Worm (Caenorhabditis elegans) whole organism, mixed stage, embryonic: ENCODE results near the gene R53.8.

Experiments
- M03D4.4 ChIP-seq: sonication (generic microtip); optimal IDR thresholded peaks from 2 replicates; lab custom pipeline; 2017; ENCODE audit warnings: mild to moderate bottlenecking, missing genetic modification characterization, missing compliant biosample characterization
- bed-3 ChIP-seq: fragments of 200-800 bp; sonication (Bioruptor generic); optimal IDR thresholded peaks from 3 replicates; lab custom pipeline; 2018; ENCODE audit warnings: mild to moderate bottlenecking, missing genetic modification characterization, moderate library complexity, missing compliant biosample characterization
- blmp-1 ChIP-seq: fragments of 150-350 bp; optimal IDR thresholded peaks from 2 replicates; lab custom pipeline; 2014; ENCODE audit warnings: missing biosample characterization, missing genetic modification characterization
- ceh-39 ChIP-seq: fragments of 150-350 bp; optimal IDR thresholded peaks from 2 replicates; lab custom pipeline; 2014; ENCODE audit warnings: missing biosample characterization, missing genetic modification characterization
- ceh-43 ChIP-seq: fragments of 200-800 bp; sonication (Bioruptor generic); optimal IDR thresholded peaks from 2 replicates; lab custom pipeline; 2018; ENCODE audit warnings: mild to moderate bottlenecking, missing genetic modification characterization, moderate library complexity, missing compliant biosample characterization
- ceh-83 ChIP-seq: fragments of 200-800 bp; sonication (Bioruptor generic); optimal IDR thresholded peaks from 2 replicates; lab custom pipeline; 2018; ENCODE audit warnings: mild to moderate bottlenecking, missing genetic modification characterization, missing compliant biosample characterization
- cnd-1 ChIP-seq: fragments of 200-800 bp; sonication (Bioruptor generic); optimal IDR thresholded peaks from 2 replicates; lab custom pipeline; 2018; ENCODE audit warnings: mild to moderate bottlenecking, missing genetic modification characterization, missing compliant biosample characterization
- drap-1 ChIP-seq: fragments of 200-800 bp; sonication (Bioruptor generic); optimal IDR thresholded peaks from 3 replicates; lab custom pipeline; 2018; ENCODE audit warnings: mild to moderate bottlenecking, missing genetic modification characterization, missing compliant biosample characterization
- elt-1 ChIP-seq: sonication (generic microtip); optimal IDR thresholded peaks from 2 replicates; lab custom pipeline; 2017; ENCODE audit warnings: missing genetic modification characterization, mild to moderate bottlenecking, missing compliant biosample characterization, antibody characterized with exemption, moderate library complexity, borderline replicate concordance; ENCODE audit not compliant: insufficient read depth
- elt-3 ChIP-seq: fragments of 150-350 bp; optimal IDR thresholded peaks from 2 replicates; lab custom pipeline; 2014; ENCODE audit warnings: missing biosample characterization, missing genetic modification characterization
- flh-1 ChIP-seq: fragments of 200-800 bp; sonication (Bioruptor generic); optimal IDR thresholded peaks from 2 replicates; lab custom pipeline; 2018; ENCODE audit warnings: mild to moderate bottlenecking, missing genetic modification characterization, moderate library complexity, missing compliant biosample characterization
- lin-13 ChIP-seq: fragments of 150-350 bp; optimal IDR thresholded peaks from 2 replicates; lab custom pipeline; 2014; ENCODE audit warnings: missing biosample characterization, missing genetic modification characterization
- lin-32 ChIP-seq: fragments of 200-800 bp; sonication (Bioruptor generic); optimal IDR thresholded peaks from 2 replicates; lab custom pipeline; 2018; ENCODE audit warnings: mild to moderate bottlenecking, missing genetic modification characterization, missing compliant biosample characterization
- lsy-2 ChIP-seq: fragments of 150-350 bp; optimal IDR thresholded peaks from 2 replicates; lab custom pipeline; 2014; ENCODE audit warnings: missing biosample characterization, missing genetic modification characterization
- mab-5 ChIP-seq: fragments of 150-350 bp; optimal IDR thresholded peaks from 2 replicates; lab custom pipeline; 2014; ENCODE audit warnings: missing biosample characterization, missing genetic modification characterization
- nhr-12 ChIP-seq: fragments of 150-350 bp; optimal IDR thresholded peaks from 2 replicates; lab custom pipeline; 2014; ENCODE audit warnings: missing biosample characterization, missing genetic modification characterization
- nhr-2 ChIP-seq: fragments of 150-350 bp; optimal IDR thresholded peaks from 2 replicates; lab custom pipeline; 2014; ENCODE audit warnings: missing biosample characterization, missing genetic modification characterization
- nhr-237 ChIP-seq: fragments of 150-350 bp; optimal IDR thresholded peaks from 2 replicates; lab custom pipeline; 2014; ENCODE audit warnings: missing biosample characterization, missing genetic modification characterization
- nhr-28 ChIP-seq: fragments of 150-350 bp; optimal IDR thresholded peaks from 2 replicates; lab custom pipeline; 2014; ENCODE audit warnings: missing biosample characterization, missing genetic modification characterization
- nhr-76 ChIP-seq: sonication (generic microtip); optimal IDR thresholded peaks from 2 replicates; lab custom pipeline; 2017; ENCODE audit warnings: missing biosample characterization, missing genetic modification characterization
- pha-4 ChIP-seq: fragments of 150-350 bp; optimal IDR thresholded peaks from 2 replicates; lab custom pipeline; 2018; ENCODE audit warnings: missing biosample characterization, missing genetic modification reagents, missing genetic modification characterization
- sem-2 ChIP-seq: fragments of 200-800 bp; sonication (Bioruptor generic); optimal IDR thresholded peaks from 2 replicates; lab custom pipeline; 2018; ENCODE audit warnings: mild to moderate bottlenecking, missing genetic modification characterization, missing compliant biosample characterization
- snpc-4 ChIP-seq: fragments of 150-350 bp; optimal IDR thresholded peaks from 2 replicates; lab custom pipeline; 2014; ENCODE audit warnings: missing biosample characterization, missing genetic modification characterization
- tbx-8 ChIP-seq: fragments of 200-800 bp; sonication (Bioruptor generic); optimal IDR thresholded peaks from 2 replicates; lab custom pipeline; 2018; ENCODE audit warnings: mild to moderate bottlenecking, missing genetic modification characterization, moderate library complexity, missing compliant biosample characterization
- unc-120 ChIP-seq: sonication (generic microtip); optimal IDR thresholded peaks from 2 replicates; lab custom pipeline; 2017; ENCODE audit warnings: missing genetic modification characterization, missing compliant biosample characterization; ENCODE audit not compliant: poor library complexity, severe bottlenecking
- unc-39 ChIP-seq: fragments of 150-350 bp; optimal IDR thresholded peaks from 2 replicates; lab custom pipeline; 2014; ENCODE audit warnings: missing biosample characterization, missing genetic modification characterization
- unc-62 ChIP-seq: fragments of 150-350 bp; optimal IDR thresholded peaks from 2 replicates; lab custom pipeline; 2014; ENCODE audit warnings: missing biosample characterization, missing genetic modification reagents, missing genetic modification characterization
- zip-8 ChIP-seq: fragments of 150-350 bp; optimal IDR thresholded peaks from 2 replicates; lab custom pipeline; 2014; ENCODE audit warnings: missing biosample characterization, missing genetic modification characterization
- ztf-11 ChIP-seq: fragments of 150-350 bp; optimal IDR thresholded peaks from 2 replicates; lab custom pipeline; 2014; ENCODE audit warnings: missing biosample characterization, missing genetic modification characterization

R53.8 gene

DNA sequence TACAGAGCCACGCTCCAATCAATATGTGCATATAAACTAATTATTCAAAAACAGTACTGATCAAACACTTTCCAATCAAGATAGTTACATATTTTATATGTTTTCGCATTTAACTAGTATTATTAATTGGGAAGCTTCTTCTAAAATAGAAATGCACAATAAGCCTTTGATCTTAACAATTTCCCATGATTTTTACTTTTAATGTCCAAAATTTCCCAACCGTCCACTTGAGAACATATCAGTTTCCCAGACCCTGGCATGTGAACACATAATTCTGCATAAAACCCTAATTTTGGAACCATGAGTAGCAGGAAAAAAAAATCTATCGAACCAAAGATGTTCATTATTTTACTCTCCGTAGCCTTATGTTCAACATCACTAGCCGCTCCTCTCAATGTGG is at the start of gene R53.8:
Gene R53.8 (plus strand): TSS at position 301 of the 400 bp plus-strand sequence.
- TF ChIP-seq elt-1 (no peak), flh-1 (GFP tag; lab: Kevin White, UChicago) (no peak), mab-5 (tag; lab: Kevin White, UChicago) (no peak), sem-2 (GFP tag; lab: Kevin White, UChicago) (no peak), cnd-1 (tag; lab: Kevin White, UChicago) (no peak), bed-3 (GFP tag; lab: Kevin White, UChicago) (no peak), drap-1 (GFP tag; lab: Kevin White, UChicago) (no peak), zip-8 (tag; lab: Kevin White, UChicago) (no peak), lsy-2 (tag; lab: Kevin White, UChicago) (no peak), nhr-76 (no peak), elt-3 (tag; lab: Kevin White, UChicago) (no peak), lin-32 (no peak), pha-4 (tag; lab: Kevin White, UChicago) (no peak), nhr-2 (tag; lab: Kevin White, UChicago) (no peak), M03D4.4 (no peak), ceh-39 (no peak), nhr-237 (tag; lab: Kevin White, UChicago) (no peak)

DNA sequence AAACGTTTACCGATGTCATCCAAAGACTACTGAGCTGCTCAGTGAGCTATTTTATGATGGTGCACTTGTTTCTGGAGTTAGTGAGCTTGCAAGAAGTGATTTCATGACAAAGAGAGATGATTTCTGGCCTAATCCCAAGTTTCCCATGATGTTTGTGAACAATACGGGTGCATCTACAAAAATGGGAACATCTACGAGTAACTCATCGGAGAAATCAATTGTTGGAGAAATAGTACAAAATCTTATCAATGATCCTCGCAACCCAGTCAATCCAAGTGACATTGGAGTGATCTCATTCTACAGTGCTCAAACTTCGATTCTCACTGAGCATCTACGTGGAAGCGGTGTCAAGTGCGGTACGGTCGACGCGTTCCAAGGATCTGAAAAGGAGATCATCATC is 48.0 kb upstream of the R53.8 start:
- TF ChIP-seq unc-39 (tag; lab: Kevin White, UChicago), result no peak

DNA sequence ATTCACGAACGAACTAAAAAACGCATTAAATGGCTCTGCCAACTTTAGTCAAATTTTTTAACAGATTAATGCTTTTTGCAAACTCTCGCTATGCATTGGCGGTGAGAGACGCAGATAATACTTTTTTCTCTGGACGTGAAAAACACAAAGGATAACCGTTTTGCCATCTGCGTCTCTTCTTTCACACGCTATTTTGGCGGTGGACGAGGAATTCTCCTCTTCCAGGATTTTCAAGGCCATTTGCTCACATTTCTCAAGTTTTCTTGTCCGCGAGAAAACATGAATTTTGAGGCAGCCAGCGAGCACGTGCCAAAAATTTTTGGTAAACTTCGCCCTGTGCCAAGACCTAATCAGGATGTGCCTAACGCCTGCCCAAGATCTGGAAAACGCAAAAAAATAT is 45.5 kb upstream of the R53.8 start:
- TF ChIP-seq elt-3 (tag; lab: Kevin White, UChicago) (no peak), elt-1 (no peak), ceh-43 (no peak), nhr-237 (tag; lab: Kevin White, UChicago) (no peak), nhr-12 (tag; lab: Kevin White, UChicago) (no peak)

DNA sequence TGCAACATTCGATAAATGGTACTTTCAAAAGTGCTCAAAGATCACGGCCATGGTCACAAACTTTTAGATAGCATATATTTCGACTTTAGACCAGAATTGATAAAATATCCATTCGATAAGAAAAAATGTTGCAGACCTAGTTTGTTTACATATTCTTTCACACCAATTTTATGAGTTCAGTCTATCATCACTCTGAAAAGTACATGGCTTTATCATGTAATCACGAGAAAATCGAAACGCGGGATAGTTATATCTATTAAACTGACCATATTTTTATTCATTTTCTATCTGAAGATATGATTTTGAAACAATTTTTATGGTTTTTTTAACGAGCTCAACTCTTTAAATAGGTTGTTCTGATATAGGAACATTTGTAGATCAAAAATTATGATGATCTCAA is 45.0 kb upstream of the R53.8 start, which contains the start of gene pho-11:
Gene pho-11 (plus strand): TSS at position 374 of the 400 bp plus-strand sequence.
- TF ChIP-seq nhr-28 (tag; lab: Kevin White, UChicago) (no peak), nhr-76 (no peak), flh-1 (GFP tag; lab: Kevin White, UChicago) (no peak), snpc-4 (tag; lab: Kevin White, UChicago) (no peak), unc-120 (tag; lab: Kevin White, UChicago) (no peak), lin-32 (no peak), pha-4 (tag; lab: Kevin White, UChicago) (no peak), lin-13 (no peak), nhr-12 (tag; lab: Kevin White, UChicago) (no peak), M03D4.4 (no peak), blmp-1 (no peak), zip-8 (tag; lab: Kevin White, UChicago) (no peak), ceh-43 (no peak), unc-39 (tag; lab: Kevin White, UChicago) (no peak), elt-3 (tag; lab: Kevin White, UChicago) (no peak), sem-2 (GFP tag; lab: Kevin White, UChicago) (no peak), nhr-2 (tag; lab: Kevin White, UChicago) (no peak)
- TF ChIP-seq, all 35 proteins: peak for 0

DNA sequence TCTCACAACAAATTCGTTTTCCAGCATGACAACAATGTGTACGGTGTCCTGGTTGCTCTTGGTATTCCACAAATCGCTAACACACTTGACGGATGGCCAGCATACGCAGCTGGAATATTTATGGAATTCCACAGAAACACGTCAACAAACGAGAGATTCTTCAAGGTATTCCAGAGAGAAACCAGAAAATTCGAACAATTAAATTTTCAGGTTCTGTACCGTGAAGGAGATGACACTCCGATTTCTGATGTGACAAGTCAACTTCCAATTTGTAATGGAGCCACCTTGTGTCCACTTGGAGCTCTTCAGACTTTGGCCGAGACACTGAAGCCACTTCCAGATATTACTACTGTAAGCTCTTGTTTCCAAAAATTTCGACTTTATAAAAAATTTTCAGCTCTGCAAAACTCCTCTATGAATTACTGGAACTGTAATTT is 42.5 kb upstream of the R53.8 start:
- TF ChIP-seq unc-120 (tag; lab: Kevin White, UChicago) (no peak), pha-4 (tag; lab: Kevin White, UChicago) (no peak), zip-8 (tag; lab: Kevin White, UChicago) (no peak), bed-3 (GFP tag; lab: Kevin White, UChicago) (no peak), ztf-11 (tag; lab: Kevin White, UChicago) (no peak), nhr-2 (tag; lab: Kevin White, UChicago) (no peak), elt-3 (tag; lab: Kevin White, UChicago) (no peak), sem-2 (GFP tag; lab: Kevin White, UChicago) (no peak), tbx-8 (GFP tag; lab: Kevin White, UChicago) (no peak), lin-32 (no peak), ceh-83 (no peak), elt-1 (no peak), lin-13 (no peak), snpc-4 (tag; lab: Kevin White, UChicago) (no peak), flh-1 (GFP tag; lab: Kevin White, UChicago) (no peak), nhr-28 (tag; lab: Kevin White, UChicago) (no peak), unc-62 (GFP tag; lab: Kevin White, UChicago) (no peak)
